Fruit fly (Drosophila melanogaster): ENCODE data around the gene del.

dm6 chr2L:21169160-21169624 is 20.8 kb upstream of the del start:
- TF ChIP-seq CG7045 (GFP tag; optimal IDR thresholded peaks at IDR 0.05) (peak; percentile 2), cic (GFP tag; optimal IDR thresholded peaks at IDR 0.05) (peak; percentile 12), kay (GFP tag; ENCODE audit: borderline replicate concordance) (no peak), Hr96 (GFP tag; optimal IDR thresholded peaks at IDR 0.05) (no peak), pad (GFP tag; optimal IDR thresholded peaks at IDR 0.05) (no peak), CG14711 (tag; optimal IDR thresholded peaks at IDR 0.05) (no peak), toe (GFP tag; optimal IDR thresholded peaks at IDR 0.05) (no peak), CG1620 (GFP tag; optimal IDR thresholded peaks at IDR 0.05) (no peak), Clk (GFP tag; optimal IDR thresholded peaks at IDR 0.05) (no peak), CG7101 (tag; optimal IDR thresholded peaks at IDR 0.05) (no peak), ovo (GFP tag; optimal IDR thresholded peaks at IDR 0.05) (no peak), CG33017 (tag; optimal IDR thresholded peaks at IDR 0.05) (no peak), bab1 (GFP tag; optimal IDR thresholded peaks at IDR 0.05) (no peak), tj (GFP tag; optimal IDR thresholded peaks at IDR 0.05) (no peak)
